Worm (Caenorhabditis elegans): ENCODE measurements around the gene pfd-5.

Gene pfd-5

DNA sequence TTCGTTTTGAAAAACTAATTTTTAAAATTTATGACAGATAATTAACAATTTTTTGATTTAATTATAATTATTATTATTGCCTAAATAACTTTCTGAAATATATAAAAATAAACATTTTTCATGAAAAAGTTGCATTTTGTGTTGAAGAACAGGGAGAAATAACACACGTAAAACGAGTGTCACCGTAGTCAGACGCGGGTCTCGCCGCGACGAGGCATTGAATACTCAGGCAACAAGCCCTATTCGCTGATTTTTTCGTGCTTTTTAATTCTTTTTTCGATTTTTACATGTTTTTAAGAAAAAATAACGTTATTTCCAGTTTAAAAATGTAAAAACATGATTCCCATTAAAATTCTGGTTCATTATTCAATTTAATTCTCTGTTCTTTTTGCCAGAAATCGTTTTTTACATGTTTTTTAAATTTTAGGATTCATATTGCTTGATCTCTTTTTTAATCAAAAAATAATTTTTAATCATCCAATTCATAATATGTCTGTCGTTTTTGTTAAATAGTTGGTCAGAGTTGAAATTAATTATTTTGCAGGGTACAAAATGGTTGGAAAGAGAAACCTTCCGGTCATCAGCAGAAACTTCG lies 9.3 kb upstream of the pfd-5 start, which contains the start of gene rpl-6 (continued):
- TF ChIP-seq F44E2.7 (GFP tag; IDR thresholded peaks at IDR 0.05) (no peak), nhr-28 (tag; optimal IDR thresholded peaks at IDR 0.05) (peak; percentile 88), dmd-9 (GFP tag; IDR thresholded peaks at IDR 0.05) (peak; percentile 85), egl-27 (tag; optimal IDR thresholded peaks at IDR 0.05) (peak; percentile 23), rbr-2 (tag; optimal IDR thresholded peaks at IDR 0.05) (peak; percentile 79), tra-1 (GFP tag; IDR thresholded peaks at IDR 0.05) (peak; percentile 20; the same call in 1 of the 2 replicates), mxl-3 (GFP tag; optimal IDR thresholded peaks at IDR 0.05) (peak; percentile 31), nhr-77 (tag; optimal IDR thresholded peaks at IDR 0.05) (peak; percentile 95), dmd-6 (GFP tag; IDR thresholded peaks at IDR 0.05) (peak; percentile 60), hlh-11 (tag; optimal IDR thresholded peaks at IDR 0.05) (peak; percentile 74), unc-130 (GFP tag; optimal IDR thresholded peaks at IDR 0.05) (peak; percentile 41), dmd-8 (GFP tag; IDR thresholded peaks at IDR 0.05) (no peak), ceh-28 (tag; optimal IDR thresholded peaks at IDR 0.05) (no peak), zip-2 (tag; optimal IDR thresholded peaks at IDR 0.05) (peak; percentile 38), tag-97 (GFP tag; IDR thresholded peaks at IDR 0.05) (no peak), cey-2 (tag; optimal IDR thresholded peaks at IDR 0.05; ENCODE audit: borderline replicate concordance, insufficient read depth) (no peak), zfp-2 (tag; optimal IDR thresholded peaks at IDR 0.05) (peak; percentile 81), hif-1 (tag; optimal IDR thresholded peaks at IDR 0.05) (peak in 1 of 2 experiments; percentile 82), F10B5.3 (tag; optimal IDR thresholded peaks at IDR 0.05) (no peak), aha-1 (tag) (peak; percentile 99), lin-13 (GFP tag; optimal IDR thresholded peaks at IDR 0.05) (peak; percentile 77), D1046.2 (GFP tag; IDR thresholded peaks at IDR 0.05) (peak; percentile 99), skn-1 (tag; optimal IDR thresholded peaks at IDR 0.05) (no peak), madf-5 (GFP tag; IDR thresholded peaks at IDR 0.05) (no peak)

DNA sequence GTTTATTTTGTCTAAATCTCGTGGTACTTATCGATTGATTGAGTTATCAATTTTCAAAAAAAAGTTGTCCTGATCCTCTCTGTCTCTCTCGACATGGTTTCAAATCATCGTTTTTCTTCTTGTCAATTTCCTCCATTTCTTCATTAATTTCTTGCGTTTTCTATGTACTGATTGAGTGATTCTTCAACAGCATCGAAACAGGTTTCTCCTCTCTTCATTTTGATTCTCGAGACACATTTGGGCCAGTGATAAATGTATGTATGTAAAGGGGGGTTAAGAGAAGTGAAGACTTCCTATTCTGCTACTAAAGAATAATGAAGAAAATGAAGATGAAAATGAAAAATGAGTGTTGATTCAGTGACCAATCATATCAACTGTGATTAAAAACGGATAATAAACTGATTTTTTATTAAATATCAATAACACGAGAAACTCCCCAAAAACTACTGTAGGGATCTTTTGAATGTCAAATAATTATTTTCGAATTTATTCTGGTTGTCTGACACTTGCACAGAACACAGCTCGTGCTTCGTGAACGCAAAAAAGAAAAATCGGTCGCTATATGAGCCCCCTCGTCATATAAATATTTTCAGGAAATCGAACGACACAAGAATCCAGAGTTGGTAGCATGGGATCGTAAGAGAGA lies 4.6 kb upstream of the pfd-5 start:
- no peak for TF ChIP-seq egl-43 (GFP tag; IDR thresholded peaks at IDR 0.05)
- TF ChIP-seq tag-97 (GFP tag; IDR thresholded peaks at IDR 0.05) = no peak
- no peak for TF ChIP-seq lin-39 (tag; optimal IDR thresholded peaks at IDR 0.05)
- TF ChIP-seq lsy-2 (tag; optimal IDR thresholded peaks at IDR 0.05) = peak in 1 of 2 experiments; percentile 49
- peak; percentile 17 for TF ChIP-seq hlh-30 (tag; optimal IDR thresholded peaks at IDR 0.05; ENCODE audit: insufficient read depth)
- TF ChIP-seq madf-9 (GFP tag; conservative IDR thresholded peaks at IDR 0.05) = no peak
- peak in 1 of 2 experiments; percentile 50 for TF ChIP-seq mdl-1 (tag; optimal IDR thresholded peaks at IDR 0.05)
- peak; percentile 7 for TF ChIP-seq dpl-1 (GFP tag; optimal IDR thresholded peaks at IDR 0.05)
- peak; percentile 73 for TF ChIP-seq cey-2 (tag; optimal IDR thresholded peaks at IDR 0.05; ENCODE audit: borderline replicate concordance, insufficient read depth)
- 0 out of 2 replicates have a peak, but pooled peaks have one; percentile 37 for TF ChIP-seq tra-1 (GFP tag; IDR thresholded peaks at IDR 0.05)
- TF ChIP-seq aha-1 (tag) = peak; percentile 95
- TF ChIP-seq hlh-11 (tag; optimal IDR thresholded peaks at IDR 0.05) = peak; percentile 35
- peak; percentile 66 for TF ChIP-seq nhr-28 (tag; optimal IDR thresholded peaks at IDR 0.05)
- TF ChIP-seq mxl-3 (GFP tag; optimal IDR thresholded peaks at IDR 0.05) = peak; percentile 37

DNA sequence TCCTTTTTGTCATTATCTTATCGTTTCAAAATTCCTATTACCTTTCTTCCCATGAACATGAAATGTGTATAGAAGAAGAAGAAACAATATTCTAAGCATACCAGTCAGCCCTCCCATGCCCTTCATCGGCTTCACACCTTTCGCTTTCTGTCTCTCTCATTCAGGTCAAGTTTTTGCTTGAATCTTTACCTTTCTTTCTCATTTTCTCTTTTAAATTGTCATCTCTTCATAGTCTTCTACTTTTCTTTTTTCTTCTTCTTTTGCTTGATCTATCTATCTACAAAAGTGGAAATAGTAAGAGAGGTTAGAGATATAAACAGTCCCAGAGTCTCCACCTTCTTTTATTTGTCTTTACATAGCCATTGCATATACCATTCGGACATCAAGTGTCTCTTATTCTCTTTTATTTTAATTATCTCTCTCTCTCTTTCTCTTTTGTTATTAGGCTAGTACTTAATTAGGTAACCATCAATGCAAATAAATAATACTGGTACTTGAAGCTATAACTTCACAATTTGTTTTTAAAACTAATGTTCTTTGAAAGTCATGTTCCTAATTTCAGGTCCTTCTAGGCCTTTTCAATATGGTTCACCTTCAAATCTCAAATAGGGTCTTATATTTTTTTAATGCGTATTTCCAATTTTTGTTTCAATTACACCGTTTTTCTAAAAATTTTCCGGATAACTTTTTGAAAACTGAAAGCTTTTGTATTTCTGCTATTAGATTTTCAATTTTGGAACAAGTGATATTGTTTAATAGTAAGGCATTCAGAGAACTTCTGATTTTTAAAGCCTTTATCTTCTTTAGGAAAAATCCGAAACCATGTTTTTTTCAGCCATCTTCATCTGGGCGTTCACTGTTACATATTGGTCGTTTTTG lies 2.9 kb upstream of the pfd-5 start, which contains the start of gene dpy-31:
TSS of gene dpy-31 (plus strand) at position 829 of the 879 bp plus-strand sequence.
- TF ChIP-seq hlh-11 (tag; optimal IDR thresholded peaks at IDR 0.05) (peak; percentile 13), lsy-2 (tag; optimal IDR thresholded peaks at IDR 0.05) (peak in 1 of 2 experiments; percentile 44), ces-1 (GFP tag; optimal IDR thresholded peaks at IDR 0.05) (no peak), nhr-25 (tag; optimal IDR thresholded peaks at IDR 0.05; ENCODE audit: borderline replicate concordance, insufficient read depth) (peak; percentile 64), madf-5 (GFP tag; IDR thresholded peaks at IDR 0.05) (no peak), nhr-77 (tag; optimal IDR thresholded peaks at IDR 0.05) (peak; percentile 12), hif-1 (tag; optimal IDR thresholded peaks at IDR 0.05) (no peak), tra-1 (GFP tag; IDR thresholded peaks at IDR 0.05) (no peak), dmd-9 (GFP tag; IDR thresholded peaks at IDR 0.05) (no peak), aly-2 (tag; optimal IDR thresholded peaks at IDR 0.05) (no peak), ztf-11 (tag; optimal IDR thresholded peaks at IDR 0.05) (no peak), cey-2 (tag; optimal IDR thresholded peaks at IDR 0.05; ENCODE audit: borderline replicate concordance, insufficient read depth) (peak; percentile 34), lin-29 (GFP tag; IDR thresholded peaks at IDR 0.05) (no peak), nhr-111 (GFP tag; optimal IDR thresholded peaks at IDR 0.05) (no peak), nhr-10 (tag; optimal IDR thresholded peaks at IDR 0.05) (peak; percentile 6), dve-1 (tag; optimal IDR thresholded peaks at IDR 0.05; ENCODE audit: insufficient read depth) (peak; percentile 40), Y105C5A.15 (GFP tag; IDR thresholded peaks at IDR 0.05) (no peak), R02D3.7 (tag; optimal IDR thresholded peaks at IDR 0.05) (no peak), spr-3 (GFP tag; optimal IDR thresholded peaks at IDR 0.05) (no peak)
